Fruit fly (Drosophila melanogaster) whole organism, embryonic: ENCODE results near the gene Gprk2.

ENCODE experiments used
- Adf1 ChIP-seq: fragments of 200-800 bp; sonication (Bioruptor generic); IDR thresholded peaks from 2 replicates; pipeline ENCODE4 v1.3.6; 2022; ENCODE audit warnings: missing biosample characterization, missing genetic modification characterization
- Bgb ChIP-seq: fragments of 200-800 bp; sonication (Bioruptor generic); IDR thresholded peaks from 2 replicates; pipeline ENCODE4 v1.3.6; 2022; ENCODE audit warnings: missing biosample characterization, missing genetic modification characterization; ENCODE audit not compliant: partially characterized antibody
- BtbVII ChIP-seq: fragments of 200-800 bp; sonication (Bioruptor generic); optimal IDR thresholded peaks from 3 replicates; lab custom pipeline; 2017; ENCODE audit warnings: missing biosample characterization, mild to moderate bottlenecking, missing genetic modification characterization
- CG10654 ChIP-seq: fragments of 200-800 bp; sonication (Bioruptor generic); optimal IDR thresholded peaks from 2 replicates; lab custom pipeline; 2016; ENCODE audit warnings: missing biosample characterization, missing genetic modification characterization
- CG11093 ChIP-seq: fragments of 200-800 bp; sonication (Bioruptor generic); IDR thresholded peaks from 3 replicates; pipeline ENCODE4 v1.3.6; 2022; ENCODE audit warnings: missing biosample characterization, missing genetic modification characterization
- CG11560 ChIP-seq: fragments of 200-800 bp; sonication (Bioruptor generic); IDR thresholded peaks from 3 replicates; pipeline ENCODE4 v1.3.6; 2022; ENCODE audit warnings: missing biosample characterization, missing genetic modification characterization
- CG12104 ChIP-seq: fragments of 200-800 bp; sonication (Bioruptor generic); optimal IDR thresholded peaks from 3 replicates; lab custom pipeline; 2016; ENCODE audit warnings: missing biosample characterization, missing genetic modification characterization
- CG12942 ChIP-seq: fragments of 200-800 bp; sonication (Bioruptor generic); optimal IDR thresholded peaks from 3 replicates; lab custom pipeline; 2016; ENCODE audit warnings: missing biosample characterization, missing genetic modification characterization
- CG13894 ChIP-seq: fragments of 200-800 bp; sonication (Bioruptor generic); optimal IDR thresholded peaks from 3 replicates; lab custom pipeline; 2018; ENCODE audit warnings: missing biosample characterization, mild to moderate bottlenecking, missing genetic modification characterization, moderate library complexity
- CG14050 ChIP-seq: fragments of 200-800 bp; sonication (Bioruptor generic); IDR thresholded peaks from 3 replicates; pipeline ENCODE4 v1.3.6; 2022; ENCODE audit warnings: missing biosample characterization, missing genetic modification characterization
- CG14441 ChIP-seq: fragments of 200-800 bp; sonication (Bioruptor generic); IDR thresholded peaks from 2 replicates; pipeline ENCODE4 v1.3.6; 2022; ENCODE audit warnings: missing biosample characterization, missing genetic modification characterization
- CG14667 ChIP-seq: fragments of 200-800 bp; sonication (Bioruptor generic); IDR thresholded peaks from 2 replicates; pipeline ENCODE4 v1.3.6; 2022; ENCODE audit warnings: missing biosample characterization, missing genetic modification characterization
- CG16815 ChIP-seq: fragments of 200-800 bp; sonication (Bioruptor generic); optimal IDR thresholded peaks from 3 replicates; lab custom pipeline; 2017; ENCODE audit warnings: missing biosample characterization, mild to moderate bottlenecking, missing genetic modification characterization
- CG30431 ChIP-seq: fragments of 200-800 bp; sonication (Bioruptor generic); optimal IDR thresholded peaks from 2 replicates; lab custom pipeline; 2017; ENCODE audit warnings: missing biosample characterization, missing genetic modification characterization
- CG31224 ChIP-seq: fragments of 200-800 bp; sonication (Bioruptor generic); IDR thresholded peaks from 2 replicates; pipeline ENCODE4 v1.3.6; 2022; ENCODE audit warnings: missing biosample characterization, missing genetic modification characterization
- CG32772 ChIP-seq: fragments of 200-800 bp; sonication (Bioruptor generic); IDR thresholded peaks from 2 replicates; pipeline ENCODE4 v1.3.6; 2022; ENCODE audit warnings: missing biosample characterization, missing genetic modification characterization
- CG3847 ChIP-seq: fragments of 200-800 bp; sonication (Bioruptor generic); IDR thresholded peaks from 2 replicates; pipeline ENCODE4 v1.3.6; 2022; ENCODE audit warnings: missing biosample characterization, missing genetic modification characterization
- CG6791 ChIP-seq: fragments of 200-800 bp; sonication (Bioruptor generic); IDR thresholded peaks from 3 replicates; pipeline ENCODE4 v1.3.6; 2022; ENCODE audit warnings: missing biosample characterization, missing genetic modification characterization; ENCODE audit not compliant: partially characterized antibody
- Deaf1 ChIP-seq: fragments of 200-800 bp; optimal IDR thresholded peaks from 3 replicates; lab custom pipeline; 2019; ENCODE audit warnings: missing biosample characterization, mild to moderate bottlenecking, missing genetic modification characterization, moderate library complexity
- Dp ChIP-seq: fragments of 200-800 bp; sonication (Bioruptor generic); optimal IDR thresholded peaks from 2 replicates; lab custom pipeline; 2018; ENCODE audit warnings: missing biosample characterization, mild to moderate bottlenecking, missing genetic modification characterization, moderate library complexity
- Ets97D ChIP-seq: fragments of 200-800 bp; sonication (Bioruptor generic); optimal IDR thresholded peaks from 3 replicates; lab custom pipeline; 2016; ENCODE audit warnings: missing biosample characterization, missing genetic modification characterization
- HLH4C ChIP-seq: fragments of 200-800 bp; sonication (Bioruptor generic); IDR thresholded peaks from 3 replicates; pipeline ENCODE4 v1.3.6; 2022; ENCODE audit warnings: missing biosample characterization, missing genetic modification characterization; ENCODE audit not compliant: partially characterized antibody
- Opbp ChIP-seq: fragments of 200-800 bp; sonication (Bioruptor generic); IDR thresholded peaks from 3 replicates; pipeline ENCODE4 v1.3.6; 2022; ENCODE audit warnings: missing biosample characterization, missing genetic modification characterization; ENCODE audit not compliant: partially characterized antibody
- Scr ChIP-seq: fragments of 200-800 bp; sonication (Bioruptor generic); IDR thresholded peaks from 2 replicates; pipeline ENCODE4 v1.3.6; 2022; ENCODE audit warnings: missing biosample characterization, missing genetic modification characterization; ENCODE audit not compliant: partially characterized antibody
- Taf1 ChIP-seq: fragments of 200-800 bp; sonication (Bioruptor generic); IDR thresholded peaks from 2 replicates; pipeline ENCODE4 v1.3.6; 2022; ENCODE audit warnings: missing biosample characterization, missing genetic modification characterization
- Tbp ChIP-seq: fragments of >200 bp; optimal IDR thresholded peaks from 2 replicates; lab custom pipeline; 2018; ENCODE audit warnings: missing biosample characterization, missing genetic modification characterization
- Usf ChIP-seq: fragments of 200-800 bp; sonication (Bioruptor generic); optimal IDR thresholded peaks from 2 replicates; lab custom pipeline; 2017; ENCODE audit warnings: missing genotype, missing biosample characterization, missing genetic modification characterization
- YL-1 ChIP-seq: fragments of 200-800 bp; sonication (Bioruptor generic); optimal IDR thresholded peaks from 3 replicates; lab custom pipeline; 2017; ENCODE audit warnings: missing biosample characterization, mild to moderate bottlenecking, missing genetic modification characterization
- abd-A ChIP-seq: fragments of 200-800 bp; sonication (Bioruptor generic); optimal IDR thresholded peaks from 3 replicates; lab custom pipeline; 2019; ENCODE audit warnings: missing biosample characterization, mild to moderate bottlenecking, missing genetic modification characterization, moderate library complexity
- cwo ChIP-seq: fragments of 200-800 bp; sonication (Bioruptor generic); optimal IDR thresholded peaks from 3 replicates; lab custom pipeline; 2017; ENCODE audit warnings: missing biosample characterization, missing genetic modification characterization, mild to moderate bottlenecking, moderate library complexity, missing genetic modification reagents
- da ChIP-seq: fragments of 200-800 bp; sonication (Bioruptor generic); optimal IDR thresholded peaks from 2 replicates; lab custom pipeline; 2016; ENCODE audit warnings: missing biosample characterization, missing genetic modification characterization
- ftz-f1 ChIP-seq: fragments of 200-800 bp; sonication (Bioruptor generic); optimal IDR thresholded peaks from 2 replicates; lab custom pipeline; 2016; ENCODE audit warnings: missing biosample characterization, missing genetic modification characterization
- gfzf ChIP-seq: fragments of 200-800 bp; sonication (Bioruptor generic); optimal IDR thresholded peaks from 2 replicates; lab custom pipeline; 2016; ENCODE audit warnings: missing biosample characterization, mild to moderate bottlenecking, missing genetic modification characterization, moderate library complexity
- hbn ChIP-seq: fragments of 200-800 bp; sonication (Bioruptor generic); IDR thresholded peaks from 2 replicates; pipeline ENCODE4 v1.3.6; 2022; ENCODE audit warnings: missing biosample characterization, missing genetic modification characterization; ENCODE audit not compliant: partially characterized antibody
- ken ChIP-seq: fragments of 200-800 bp; sonication (Bioruptor generic); IDR thresholded peaks from 3 replicates; pipeline ENCODE4 v1.3.6; 2022; ENCODE audit warnings: missing biosample characterization, missing genetic modification characterization
- lilli ChIP-seq: fragments of 200-800 bp; sonication (Bioruptor generic); optimal IDR thresholded peaks from 3 replicates; lab custom pipeline; 2016; ENCODE audit warnings: missing biosample characterization, missing genetic modification characterization
- lola ChIP-seq, 3 experiments: fragments of >200 bp in 2 of 3; fragments of 200-800 bp in 1 of 3; sonication (Bioruptor generic) in 1 of 3; optimal IDR thresholded peaks; 2 replicates each; lab custom pipeline; 2017 to 2019; ENCODE audit warnings: missing biosample characterization in 3 of 3, missing genetic modification characterization in 3 of 3, mild to moderate bottlenecking in 1 of 3, moderate library complexity in 1 of 3
- lov ChIP-seq, 2 experiments: fragments of 200-800 bp in 1 of 2; fragments of >200 bp in 1 of 2; sonication (Bioruptor generic) in 1 of 2; IDR thresholded peaks in 1 of 2; optimal IDR thresholded peaks in 1 of 2; 2 replicates in 1 of 2; 3 replicates in 1 of 2; pipeline versions ENCODE4 v1.3.6 to Lab custom; 2017 to 2022; ENCODE audit warnings: missing biosample characterization in 1 of 2, missing genetic modification characterization in 1 of 2
- nmo ChIP-seq: fragments of 200-800 bp; sonication (Bioruptor generic); optimal IDR thresholded peaks from 2 replicates; lab custom pipeline; 2018; ENCODE audit warnings: missing biosample characterization, mild to moderate bottlenecking, missing genetic modification characterization, moderate library complexity
- oc ChIP-seq: fragments of 200-800 bp; sonication (Bioruptor generic); optimal IDR thresholded peaks from 2 replicates; lab custom pipeline; 2018; ENCODE audit warnings: missing biosample characterization, mild to moderate bottlenecking, missing genetic modification characterization, moderate library complexity
- otp ChIP-seq: fragments of 200-800 bp; sonication (Bioruptor generic); IDR thresholded peaks from 3 replicates; pipeline ENCODE4, ENCODE4 v1.3.6; 2022; ENCODE audit warnings: missing biosample characterization, missing genetic modification characterization
- prd ChIP-seq, 3 experiments: fragments of >200 bp in 2 of 3; fragments of 200-800 bp in 1 of 3; sonication (Bioruptor generic) in 1 of 3; optimal IDR thresholded peaks in 2 of 3; IDR thresholded peaks in 1 of 3; 2 replicates in 2 of 3; 3 replicates in 1 of 3; pipeline versions ENCODE4 v1.3.6 to Lab custom; 2017 to 2022; ENCODE audit warnings: missing biosample characterization in 1 of 3, missing genetic modification characterization in 1 of 3
- row ChIP-seq: fragments of 200-800 bp; sonication (Bioruptor generic); IDR thresholded peaks from 3 replicates; pipeline ENCODE4 v1.3.6; 2022; ENCODE audit warnings: missing biosample characterization, missing genetic modification characterization
- sd ChIP-seq: fragments of 200-800 bp; sonication (Bioruptor generic); optimal IDR thresholded peaks from 3 replicates; lab custom pipeline; 2018; ENCODE audit warnings: missing biosample characterization, mild to moderate bottlenecking, missing genetic modification characterization, moderate library complexity
- trh ChIP-seq: fragments of 200-800 bp; sonication (Bioruptor generic); optimal IDR thresholded peaks from 2 replicates; lab custom pipeline; 2016; ENCODE audit warnings: missing biosample characterization, missing genetic modification characterization
- tup ChIP-seq: fragments of 200-800 bp; sonication (Bioruptor generic); optimal IDR thresholded peaks from 2 replicates; lab custom pipeline; 2016; ENCODE audit warnings: missing biosample characterization, mild to moderate bottlenecking, missing genetic modification characterization, moderate library complexity
- vnd ChIP-seq: fragments of 200-800 bp; sonication (Bioruptor generic); IDR thresholded peaks from 3 replicates; pipeline ENCODE4 v1.3.6; 2022; ENCODE audit warnings: missing biosample characterization, missing genetic modification characterization; ENCODE audit not compliant: partially characterized antibody
- wdn ChIP-seq: fragments of 200-800 bp; sonication (Bioruptor generic); IDR thresholded peaks from 2 replicates; pipeline ENCODE4 v1.3.6; 2022; ENCODE audit warnings: missing biosample characterization, missing genetic modification characterization
- zf30C ChIP-seq: fragments of 200-800 bp; sonication (Bioruptor generic); optimal IDR thresholded peaks from 3 replicates; lab custom pipeline; 2018; ENCODE audit warnings: missing biosample characterization, mild to moderate bottlenecking, missing genetic modification characterization

Gene Gprk2

DNA sequence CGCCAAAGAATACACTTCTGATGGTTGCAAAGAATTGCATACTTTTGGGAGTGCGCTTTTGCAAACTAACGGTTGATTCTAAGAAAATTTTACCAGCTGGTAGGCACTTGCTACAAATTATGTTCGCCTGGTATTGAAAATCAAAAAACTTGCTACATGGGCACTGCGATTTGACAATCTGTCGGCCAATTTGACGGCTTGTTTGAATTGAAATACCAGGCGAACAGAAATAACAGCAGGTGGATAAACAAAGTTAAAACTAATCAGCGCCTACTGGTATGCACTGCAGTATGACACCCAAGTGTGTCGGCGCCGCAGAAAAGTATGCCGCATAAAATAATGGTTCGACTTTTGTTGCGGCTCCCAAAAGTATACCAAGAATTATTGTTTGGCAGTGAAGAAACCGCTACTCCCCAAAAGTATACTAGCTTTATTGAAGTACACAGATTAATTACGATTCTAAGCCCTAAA lies 53.0 kb downstream of the Gprk2 start (continued):
- TF ChIP-seq Bgb (GFP tag; lab: Robert Waterston, UW) (peak; percentile 54; the same call in 1 of the 2 replicates), Deaf1 (no peak), zf30C (GFP tag; lab: Kevin White, UChicago) (no peak), CG14050 (GFP tag; lab: Robert Waterston, UW) (no peak), CG10654 (GFP tag; lab: Kevin White, UChicago) (no peak), CG11560 (no peak), vnd (no peak), CG14441 (GFP tag; lab: Robert Waterston, UW) (no peak), Adf1 (GFP tag; lab: Robert Waterston, UW) (no peak), row (GFP tag; lab: Robert Waterston, UW) (no peak), CG14667 (GFP tag; lab: Robert Waterston, UW) (no peak), Dp (peak; percentile 75), ken (no peak), Ets97D (GFP tag; lab: Kevin White, UChicago) (peak; percentile 40), otp (GFP tag; lab: Robert Waterston, UW) (no peak), CG16815 (no peak), ftz-f1 (GFP tag; lab: Kevin White, UChicago) (no peak), gfzf (no peak), cwo (GFP tag; lab: Kevin White, UChicago) (no peak), YL-1 (GFP tag; lab: Kevin White, UChicago) (no peak), Usf (no peak), nmo (GFP tag; lab: Kevin White, UChicago) (peak; percentile 12), tup (GFP tag; lab: Kevin White, UChicago) (no peak), CG3847 (GFP tag; lab: Robert Waterston, UW) (no peak), Tbp (peak; percentile 51), BtbVII (GFP tag; lab: Kevin White, UChicago) (no peak), lov (optimal IDR thresholded peaks at IDR 0.05; lab: Kevin White, UChicago) (no peak), lov (GFP tag; IDR thresholded peaks at IDR 0.05; lab: Robert Waterston, UW) (no peak), da (GFP tag; lab: Kevin White, UChicago) (no peak), trh (no peak), oc (tag; lab: Kevin White, UChicago) (no peak), CG12942 (GFP tag; lab: Kevin White, UChicago) (no peak), CG6791 (GFP tag; lab: Robert Waterston, UW) (peak; percentile 58; the same call in 1 of the 3 replicates), CG31224 (peak; percentile 99), CG12104 (no peak), CG13894 (tag; lab: Kevin White, UChicago) (no peak), CG32772 (GFP tag; lab: Robert Waterston, UW) (no peak), wdn (GFP tag; lab: Robert Waterston, UW) (no peak), CG30431 (GFP tag; lab: Kevin White, UChicago) (no peak), Scr (GFP tag; lab: Robert Waterston, UW) (peak; percentile 40; the same call in 1 of the 2 replicates), sd (tag; lab: Kevin White, UChicago) (peak; percentile 62), lola (GFP tag; optimal IDR thresholded peaks at IDR 0.05; lab: Kevin White, UChicago) (peak in 1 of 3 experiments; percentile 87), abd-A (tag; lab: Kevin White, UChicago) (no peak), lilli (no peak), Taf1 (GFP tag; lab: Robert Waterston, UW) (no peak), HLH4C (0 out of 3 replicates have a peak, but pooled peaks have one; percentile 21), hbn (peak; percentile 25; the same call in 1 of the 2 replicates), prd (optimal IDR thresholded peaks at IDR 0.05; lab: Kevin White, UChicago) (no peak), prd (GFP tag; IDR thresholded peaks at IDR 0.05; lab: Robert Waterston, UW) (no peak), Opbp (GFP tag; lab: Robert Waterston, UW) (no peak; the same call in 2 of the 3 replicates), CG11093 (GFP tag; lab: Robert Waterston, UW) (no peak)
